Worm (Caenorhabditis elegans) whole organism, L1 larva: ENCODE data around the gene eral-1.

Source experiments
- C04F5.9 ChIP-seq: sonication (generic microtip); optimal IDR thresholded peaks from 2 replicates; lab custom pipeline; 2016; ENCODE audit warnings: missing genetic modification characterization, missing compliant biosample characterization
- C34B4.2 ChIP-seq: sonication (generic microtip); optimal IDR thresholded peaks from 2 replicates; lab custom pipeline; 2017; ENCODE audit warnings: mild to moderate bottlenecking, missing genetic modification characterization, missing compliant biosample characterization
- F16B12.6 ChIP-seq: fragments of 150-350 bp; optimal IDR thresholded peaks from 2 replicates; lab custom pipeline; 2014; ENCODE audit warnings: missing biosample characterization, missing genetic modification characterization
- Y116A8C.19 ChIP-seq: sonication (generic microtip); optimal IDR thresholded peaks from 2 replicates; lab custom pipeline; 2016; ENCODE audit warnings: missing compliant biosample characterization, missing genetic modification characterization, borderline replicate concordance
- aha-1 ChIP-seq: fragments of 150-350 bp; optimal IDR thresholded peaks from 2 replicates; lab custom pipeline; 2014; ENCODE audit warnings: missing biosample characterization, missing genetic modification characterization
- aly-2 ChIP-seq: fragments of 150-350 bp; optimal IDR thresholded peaks from 2 replicates; lab custom pipeline; 2014; ENCODE audit warnings: missing biosample characterization, missing genetic modification characterization
- ama-1 ChIP-seq: fragments of 150-350 bp; optimal IDR thresholded peaks from 2 replicates; lab custom pipeline; 2014
- blmp-1 ChIP-seq: fragments of 150-350 bp; optimal IDR thresholded peaks from 2 replicates; lab custom pipeline; 2014; ENCODE audit warnings: missing biosample characterization, missing genetic modification characterization
- ceh-63 ChIP-seq: fragments of 200-800 bp; sonication (Bioruptor generic); optimal IDR thresholded peaks from 2 replicates; lab custom pipeline; 2018; ENCODE audit warnings: mild to moderate bottlenecking, missing genetic modification characterization, missing compliant biosample characterization
- ceh-8 ChIP-seq: fragments of 200-800 bp; sonication (Bioruptor generic); optimal IDR thresholded peaks from 2 replicates; lab custom pipeline; 2018; ENCODE audit warnings: mild to moderate bottlenecking, missing genetic modification characterization, moderate library complexity, missing compliant biosample characterization
- ceh-82 ChIP-seq, 3 experiments: fragments of 150-350 bp in 1 of 3; sonication (generic microtip) in 2 of 3; optimal IDR thresholded peaks; 2 replicates each; lab custom pipeline; 2014 to 2017; ENCODE audit warnings: missing biosample characterization in 3 of 3, missing genetic modification characterization in 3 of 3
- ceh-88 ChIP-seq: fragments of 200-800 bp; sonication (Bioruptor generic); IDR thresholded peaks from 2 replicates; pipeline ENCODE4 v1.3.6; 2022; ENCODE audit warnings: missing genetic modification characterization, missing compliant biosample characterization
- ceh-90 ChIP-seq: sonication (generic microtip); optimal IDR thresholded peaks from 2 replicates; lab custom pipeline; 2016; ENCODE audit warnings: missing genetic modification characterization, missing compliant biosample characterization
- dpl-1 ChIP-seq, 3 experiments: fragments of 150-350 bp in 2 of 3; sonication (generic microtip) in 1 of 3; optimal IDR thresholded peaks; 2 replicates each; lab custom pipeline; 2014 to 2017; ENCODE audit warnings: missing biosample characterization in 3 of 3, missing genetic modification characterization in 3 of 3, missing genetic modification reagents in 3 of 3
- efl-1 ChIP-seq, 4 experiments: fragments of 150-350 bp; optimal IDR thresholded peaks in 3 of 4; peaks in 1 of 4; 1 replicate in 1 of 4; 2 replicates in 3 of 4; lab custom pipeline; 2014; ENCODE audit warnings: missing biosample characterization in 2 of 4, missing genetic modification characterization in 2 of 4, missing genetic modification reagents in 2 of 4
- egl-13 ChIP-seq: sonication (generic microtip); optimal IDR thresholded peaks from 2 replicates; lab custom pipeline; 2016; ENCODE audit warnings: missing genotype, missing genetic modification reagents, missing genetic modification characterization, missing compliant biosample characterization
- egl-27 ChIP-seq, 2 experiments: fragments of 150-350 bp in 1 of 2; sonication (generic microtip); optimal IDR thresholded peaks; 3 replicates each; lab custom pipeline; 2017 to 2018; ENCODE audit warnings: missing biosample characterization in 2 of 2, missing genetic modification characterization in 2 of 2, missing genetic modification reagents in 2 of 2
- elt-2 ChIP-seq: sonication (generic microtip); optimal IDR thresholded peaks from 2 replicates; lab custom pipeline; 2016; ENCODE audit warnings: missing genetic modification characterization, mild to moderate bottlenecking, inconsistent platforms, missing compliant biosample characterization, missing genetic modification reagents
- fkh-10 ChIP-seq: sonication (generic microtip); optimal IDR thresholded peaks from 2 replicates; lab custom pipeline; 2017; ENCODE audit warnings: missing biosample characterization, missing genetic modification reagents, missing genetic modification characterization
- fkh-4 ChIP-seq: sonication (generic microtip); optimal IDR thresholded peaks from 2 replicates; lab custom pipeline; 2016; ENCODE audit warnings: missing compliant biosample characterization, missing genetic modification characterization, borderline replicate concordance
- hlh-17 ChIP-seq: fragments of 200-800 bp; sonication (Bioruptor generic); optimal IDR thresholded peaks from 2 replicates; lab custom pipeline; 2018; ENCODE audit warnings: missing genetic modification characterization, mild to moderate bottlenecking, missing compliant biosample characterization, moderate library complexity, borderline replicate concordance
- irx-1 ChIP-seq: sonication (generic microtip); optimal IDR thresholded peaks from 2 replicates; lab custom pipeline; 2016; ENCODE audit warnings: missing genetic modification characterization, missing compliant biosample characterization
- isw-1 ChIP-seq: fragments of 200-800 bp; sonication (Bioruptor generic); IDR thresholded peaks from 2 replicates; pipeline ENCODE4 v1.3.6; 2022; ENCODE audit warnings: missing genetic modification characterization, missing compliant biosample characterization
- jun-1 ChIP-seq: fragments of 150-350 bp; optimal IDR thresholded peaks from 2 replicates; lab custom pipeline; 2014; ENCODE audit warnings: missing biosample characterization, missing genetic modification reagents, missing genetic modification characterization
- lin-15B ChIP-seq: fragments of 150-350 bp; sonication (generic microtip); optimal IDR thresholded peaks from 3 replicates; lab custom pipeline; 2014; ENCODE audit warnings: missing biosample characterization, missing genetic modification characterization
- lsy-2 ChIP-seq, 2 experiments: fragments of 150-350 bp; optimal IDR thresholded peaks; 2 replicates each; lab custom pipeline; 2014; ENCODE audit warnings: missing biosample characterization in 2 of 2, missing genetic modification characterization in 2 of 2
- mef-2 ChIP-seq: fragments of 150-350 bp; optimal IDR thresholded peaks from 2 replicates; lab custom pipeline; 2014; ENCODE audit warnings: missing biosample characterization, missing genetic modification characterization
- mep-1 ChIP-seq: fragments of 150-350 bp; optimal IDR thresholded peaks from 2 replicates; lab custom pipeline; 2014; ENCODE audit warnings: missing biosample characterization, missing genetic modification characterization
- nhr-11 ChIP-seq: fragments of 150-350 bp; optimal IDR thresholded peaks from 2 replicates; lab custom pipeline; 2014; ENCODE audit warnings: missing biosample characterization, missing genetic modification characterization
- nhr-19 ChIP-seq: fragments of 200-800 bp; sonication (Bioruptor generic); conservative IDR thresholded peaks from 2 replicates; pipeline ENCODE4 v1.3.6; 2022; ENCODE audit warnings: missing genetic modification characterization, missing compliant biosample characterization
- nhr-20 ChIP-seq: sonication (generic microtip); optimal IDR thresholded peaks from 2 replicates; lab custom pipeline; 2016; ENCODE audit warnings: mild to moderate bottlenecking, missing genetic modification characterization, missing compliant biosample characterization
- nhr-237 ChIP-seq: fragments of 150-350 bp; optimal IDR thresholded peaks from 2 replicates; lab custom pipeline; 2014; ENCODE audit warnings: missing biosample characterization, missing genetic modification characterization
- nhr-76 ChIP-seq: sonication (generic microtip); optimal IDR thresholded peaks from 2 replicates; lab custom pipeline; 2017; ENCODE audit warnings: missing biosample characterization, missing genetic modification characterization
- nhr-77 ChIP-seq: fragments of 150-350 bp; optimal IDR thresholded peaks from 2 replicates; lab custom pipeline; 2014; ENCODE audit warnings: missing biosample characterization, missing genetic modification characterization
- nhr-84 ChIP-seq: sonication (generic microtip); optimal IDR thresholded peaks from 2 replicates; lab custom pipeline; 2017; ENCODE audit warnings: missing biosample characterization, missing genetic modification characterization
- nhr-85 ChIP-seq: sonication (generic microtip); peaks from one replicate; lab custom pipeline; 2016; ENCODE audit warnings: missing genetic modification characterization, inconsistent platforms, missing compliant biosample characterization
- nhr-90 ChIP-seq: sonication (generic microtip); optimal IDR thresholded peaks from 2 replicates; lab custom pipeline; 2016; ENCODE audit warnings: mild to moderate bottlenecking, missing genetic modification characterization, missing compliant biosample characterization; ENCODE audit not compliant: poor library complexity
- pag-3 ChIP-seq: sonication (generic microtip); optimal IDR thresholded peaks from 2 replicates; lab custom pipeline; 2017; ENCODE audit warnings: missing genetic modification characterization, mild to moderate bottlenecking, missing compliant biosample characterization, antibody characterized with exemption, borderline replicate concordance; ENCODE audit not compliant: insufficient read depth
- pqm-1 ChIP-seq: sonication (generic microtip); optimal IDR thresholded peaks from 3 replicates; lab custom pipeline; 2017; ENCODE audit warnings: missing biosample characterization, missing genetic modification characterization
- skn-1 ChIP-seq: fragments of 150-350 bp; optimal IDR thresholded peaks from 2 replicates; lab custom pipeline; 2014; ENCODE audit warnings: missing biosample characterization, missing genetic modification characterization
- snpc-4 ChIP-seq: fragments of 150-350 bp; optimal IDR thresholded peaks from 2 replicates; lab custom pipeline; 2014; ENCODE audit warnings: missing biosample characterization, missing genetic modification characterization
- sox-4 ChIP-seq: sonication (generic microtip); optimal IDR thresholded peaks from 2 replicates; lab custom pipeline; 2016; ENCODE audit warnings: missing genetic modification characterization, missing compliant biosample characterization
- sptf-1 ChIP-seq: fragments of 150-350 bp; optimal IDR thresholded peaks from 2 replicates; lab custom pipeline; 2014; ENCODE audit warnings: missing biosample characterization, missing genetic modification characterization
- swsn-7 ChIP-seq: sonication (generic microtip); optimal IDR thresholded peaks from 2 replicates; lab custom pipeline; 2016; ENCODE audit warnings: missing genetic modification characterization, missing compliant biosample characterization
- tbx-2 ChIP-seq: sonication (generic microtip); optimal IDR thresholded peaks from 2 replicates; lab custom pipeline; 2016; ENCODE audit warnings: missing genetic modification characterization, missing compliant biosample characterization
- tlp-1 ChIP-seq: fragments of 150-350 bp; optimal IDR thresholded peaks from 2 replicates; lab custom pipeline; 2014; ENCODE audit warnings: missing biosample characterization, missing genetic modification characterization
- unc-130 ChIP-seq: fragments of 150-350 bp; optimal IDR thresholded peaks from 2 replicates; lab custom pipeline; 2017; ENCODE audit warnings: missing biosample characterization, missing genetic modification characterization, inconsistent platforms
- unc-30 ChIP-seq: sonication (generic microtip); optimal IDR thresholded peaks from 2 replicates; lab custom pipeline; 2017; ENCODE audit warnings: missing biosample characterization, missing genetic modification characterization
- unc-62 ChIP-seq: fragments of 150-350 bp; optimal IDR thresholded peaks from 2 replicates; lab custom pipeline; 2014; ENCODE audit warnings: missing biosample characterization, missing genetic modification reagents, missing genetic modification characterization
- unc-86 ChIP-seq: sonication (generic microtip); optimal IDR thresholded peaks from 2 replicates; lab custom pipeline; 2016; ENCODE audit warnings: missing genetic modification characterization, missing compliant biosample characterization
- vab-15 ChIP-seq: sonication (generic microtip); optimal IDR thresholded peaks from 2 replicates; lab custom pipeline; 2017; ENCODE audit warnings: missing genotype, mild to moderate bottlenecking, missing genetic modification characterization, missing compliant biosample characterization
- xbp-1 ChIP-seq: sonication (generic microtip); optimal IDR thresholded peaks from 2 replicates; lab custom pipeline; 2016; ENCODE audit warnings: missing genetic modification characterization, missing compliant biosample characterization
- zag-1 ChIP-seq: fragments of 150-350 bp; optimal IDR thresholded peaks from 2 replicates; lab custom pipeline; 2014; ENCODE audit warnings: missing biosample characterization, missing genetic modification characterization
- ztf-4 ChIP-seq: fragments of 150-350 bp; optimal IDR thresholded peaks from 2 replicates; lab custom pipeline; 2014; ENCODE audit warnings: missing biosample characterization, missing genetic modification characterization

Gene eral-1

DNA sequence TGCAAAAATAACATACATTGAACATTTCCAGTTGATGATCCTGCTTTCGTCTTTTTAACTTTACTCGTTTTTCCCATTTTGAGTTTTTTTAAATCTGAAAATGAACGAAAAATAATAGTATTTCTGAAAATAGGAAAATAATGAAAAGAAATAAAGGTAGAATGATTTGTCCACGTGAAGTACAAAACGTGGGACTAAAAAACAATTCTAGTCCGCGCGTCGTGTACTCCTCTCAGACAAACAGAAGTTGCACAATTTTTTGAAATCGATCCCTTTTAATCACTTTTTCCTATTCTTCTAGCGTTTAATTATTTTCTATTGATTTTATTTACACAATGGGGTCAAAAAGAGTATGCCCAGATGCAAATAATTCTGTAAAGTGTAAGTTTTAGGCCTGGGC is 1.5 kb upstream of the eral-1 start, which contains the start of the genes E02H1.1 and tag-124:
Gene E02H1.1, minus strand, starts transcription at position 94 of the 400 bp plus-strand sequence.
Gene tag-124, plus strand, starts transcription at position 222 of the 400 bp plus-strand sequence.
- TF ChIP-seq fkh-10 (GFP tag; lab: Kevin White, UChicago), result no peak
- TF ChIP-seq lin-15B, result peak; percentile 32
- peak; percentile 84 for TF ChIP-seq ceh-88
- no peak for TF ChIP-seq aha-1
- TF ChIP-seq xbp-1 (tag; lab: Kevin White, UChicago), result peak; percentile 92
- peak; percentile 62 for TF ChIP-seq skn-1 (tag; lab: Kevin White, UChicago)
- no peak for TF ChIP-seq tlp-1 (tag; lab: Kevin White, UChicago)
- TF ChIP-seq sox-4 (tag; lab: Kevin White, UChicago), result peak; percentile 95
- TF ChIP-seq egl-27 (tag; optimal IDR thresholded peaks at IDR 0.05; lab: Kevin White, UChicago), result no peak
- peak; percentile 93 for TF ChIP-seq tbx-2
- TF ChIP-seq nhr-77 (tag; lab: Kevin White, UChicago), result no peak
- peak; percentile 97 for TF ChIP-seq egl-13 (tag; lab: Kevin White, UChicago)
- TF ChIP-seq snpc-4, result peak; percentile 38
- peak; percentile 97 for TF ChIP-seq nhr-85 (tag; lab: Kevin White, UChicago)
- peak; percentile 88 for TF ChIP-seq elt-2 (tag; lab: Kevin White, UChicago)
- TF ChIP-seq jun-1 (tag; lab: Kevin White, UChicago), result peak; percentile 42
- peak; percentile 81 for TF ChIP-seq unc-86 (tag; lab: Kevin White, UChicago)
- peak; percentile 94 for TF ChIP-seq nhr-20 (tag; lab: Kevin White, UChicago)
- peak; percentile 93 for TF ChIP-seq Y116A8C.19 (tag; lab: Kevin White, UChicago)
- TF ChIP-seq F16B12.6 (tag; lab: Kevin White, UChicago), result peak; percentile 33
- peak; percentile 47 for TF ChIP-seq ceh-8 (GFP tag; lab: Kevin White, UChicago)
- TF ChIP-seq efl-1 (optimal IDR thresholded peaks at IDR 0.05; lab: Kevin White, UChicago), result peak; percentile 75 to 81
- TF ChIP-seq efl-1 (GFP tag; optimal IDR thresholded peaks at IDR 0.05 in 1 of 2; lab: Kevin White, UChicago), result peak; percentile 75 to 97
- peak; percentile 97 for TF ChIP-seq irx-1
- TF ChIP-seq ama-1, result no peak
- TF ChIP-seq nhr-237 (tag; lab: Kevin White, UChicago), result no peak
- TF ChIP-seq isw-1 (GFP tag; lab: Robert Waterston, UW), result peak; percentile 77
- TF ChIP-seq ztf-4, result peak; percentile 79
- TF ChIP-seq ceh-90, result peak; percentile 96
- TF ChIP-seq blmp-1 (tag; lab: Kevin White, UChicago), result peak; percentile 50
- TF ChIP-seq mef-2 (tag; lab: Kevin White, UChicago), result no peak
- peak; percentile 91 for TF ChIP-seq swsn-7 (tag; lab: Kevin White, UChicago)
- TF ChIP-seq fkh-4, result peak; percentile 96
- TF ChIP-seq unc-62 (GFP tag; lab: Kevin White, UChicago), result no peak
- TF ChIP-seq nhr-84 (tag; lab: Kevin White, UChicago), result no peak
- peak; percentile 97 for TF ChIP-seq nhr-19 (GFP tag; lab: Robert Waterston, UW)
- peak; percentile 57 for TF ChIP-seq aly-2 (tag; lab: Kevin White, UChicago)
- no peak for TF ChIP-seq zag-1 (tag; lab: Kevin White, UChicago)
- no peak for TF ChIP-seq sptf-1 (tag; lab: Kevin White, UChicago)
- peak; percentile 56 for TF ChIP-seq unc-130 (tag; lab: Kevin White, UChicago)
- no peak for TF ChIP-seq pag-3 (tag; lab: Kevin White, UChicago)
- peak; percentile 65 for TF ChIP-seq ceh-63 (GFP tag; lab: Kevin White, UChicago)
- TF ChIP-seq C04F5.9 (tag; lab: Kevin White, UChicago), result peak; percentile 92
- peak; percentile 66 for TF ChIP-seq nhr-11
- peak; percentile 52 to 66 (median 65) for TF ChIP-seq ceh-82 (tag; optimal IDR thresholded peaks at IDR 0.05; lab: Kevin White, UChicago)
- no peak for TF ChIP-seq nhr-76 (tag; lab: Kevin White, UChicago)
- peak; percentile 37 for TF ChIP-seq C34B4.2
- peak; percentile 78 for TF ChIP-seq mep-1
- TF ChIP-seq hlh-17 (GFP tag; lab: Kevin White, UChicago), result no peak
- TF ChIP-seq dpl-1 (GFP tag; optimal IDR thresholded peaks at IDR 0.05; lab: Kevin White, UChicago), result peak; percentile 65 to 77 (median 73)
- TF ChIP-seq vab-15 (tag; lab: Kevin White, UChicago), result peak; percentile 65
- TF ChIP-seq pqm-1 (tag; lab: Kevin White, UChicago), result no peak
- peak; percentile 94 for TF ChIP-seq nhr-90 (tag; lab: Kevin White, UChicago)
- peak; percentile 84 to 88 for TF ChIP-seq lsy-2 (tag; optimal IDR thresholded peaks at IDR 0.05; lab: Kevin White, UChicago)
- peak; percentile 7 for TF ChIP-seq unc-30 (tag; lab: Kevin White, UChicago)
